Worm (Caenorhabditis elegans) whole organism, midembryonic: Measurements from ENCODE around the gene pmpl-1.

ENCODE experiments used
- flt-1 ChIP-seq: fragments of 200-800 bp; sonication (Bioruptor generic); IDR thresholded peaks from 2 replicates; pipeline ENCODE4 v1.3.6; 2022; ENCODE audit warnings: missing genetic modification characterization, missing compliant biosample characterization
- med-1 ChIP-seq: sonication (generic microtip); optimal IDR thresholded peaks from 2 replicates; lab custom pipeline; 2017; ENCODE audit warnings: missing genetic modification characterization, mild to moderate bottlenecking, missing compliant biosample characterization, antibody characterized with exemption, missing genetic modification reagents; ENCODE audit not compliant: insufficient read depth
- ref-1 ChIP-seq: fragments of 200-800 bp; sonication (Bioruptor generic); conservative IDR thresholded peaks from 2 replicates; pipeline ENCODE4 v1.3.6; 2022; ENCODE audit warnings: missing genetic modification reagents, missing genetic modification characterization, missing compliant biosample characterization
- ztf-29 ChIP-seq: fragments of 200-800 bp; sonication (Bioruptor generic); IDR thresholded peaks from 2 replicates; pipeline ENCODE4 v1.3.6; 2022; ENCODE audit warnings: missing genetic modification reagents, missing genetic modification characterization, missing compliant biosample characterization

DNA sequence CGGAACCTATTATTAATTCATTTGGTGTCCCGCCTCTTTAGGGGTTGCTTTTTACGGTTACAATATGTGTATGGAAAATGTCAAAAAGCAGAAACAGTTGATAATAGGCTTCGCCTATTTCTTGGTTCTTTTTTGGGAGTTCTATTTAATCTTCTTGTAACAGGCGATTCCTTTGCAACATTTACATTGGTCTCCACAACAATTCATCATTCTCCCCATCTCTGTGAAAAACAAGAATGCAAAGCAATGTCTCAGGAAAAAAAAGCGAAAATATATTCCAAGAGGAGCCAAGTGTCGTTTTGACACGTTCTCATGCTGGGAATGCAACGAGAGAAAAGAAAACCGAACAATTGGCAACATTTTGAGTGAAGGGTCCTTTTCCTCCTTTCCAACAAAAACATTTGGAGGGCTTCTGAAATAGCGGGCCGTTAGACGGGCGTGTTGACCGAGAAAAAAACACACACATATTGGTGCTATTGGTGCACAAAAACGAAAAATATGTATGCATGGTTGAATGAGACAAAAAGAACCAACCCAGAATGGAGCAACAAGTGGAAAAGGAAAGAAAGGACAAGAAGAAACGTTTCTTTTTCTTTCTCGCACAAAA, 40.9 kb downstream of the pmpl-1 start:
- no peak for TF ChIP-seq flt-1 (GFP tag; lab: Robert Waterston, UW)
- no peak for TF ChIP-seq ztf-29 (GFP tag; lab: Robert Waterston, UW)
- TF ChIP-seq med-1 (GFP tag; lab: Kevin White, UChicago): no peak
- TF ChIP-seq ref-1: no peak
